Worm (Caenorhabditis elegans): ENCODE data around the gene F26G1.11.

F26G1.11 gene

DNA sequence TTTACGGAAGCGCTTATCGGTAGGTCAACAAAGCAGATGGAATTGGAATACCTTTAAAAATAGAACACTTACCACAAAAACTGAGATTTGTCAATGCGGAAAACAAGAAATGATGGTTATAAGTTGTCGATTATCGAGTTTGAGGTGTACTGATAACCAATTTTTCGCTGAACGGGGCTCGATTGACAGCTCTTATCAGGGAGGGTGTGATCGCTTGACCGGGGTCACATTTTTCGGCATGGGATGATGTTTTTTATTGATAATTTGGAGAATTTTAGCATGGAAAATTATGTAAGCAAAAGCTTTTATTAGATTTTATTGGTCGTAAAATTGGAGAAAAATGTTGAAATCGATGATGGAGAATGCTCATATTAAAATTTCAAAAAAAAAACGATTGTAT, 7.1 kb upstream of the F26G1.11 start:
- no peak for TF ChIP-seq mxl-1 (tag; optimal IDR thresholded peaks at IDR 0.05)
- peak; percentile 70 for TF ChIP-seq dox-1 (GFP tag; IDR thresholded peaks at IDR 0.05)
- TF ChIP-seq ceh-100 (GFP tag; IDR thresholded peaks at IDR 0.05) = no peak
- TF ChIP-seq nhr-80 (tag; optimal IDR thresholded peaks at IDR 0.05) = peak; percentile 87
- TF ChIP-seq ztf-22 (GFP tag; optimal IDR thresholded peaks at IDR 0.05) = peak; percentile 5
- TF ChIP-seq ets-4 (GFP tag; optimal IDR thresholded peaks at IDR 0.05) = peak; percentile 65
- TF ChIP-seq unc-62 (GFP tag; optimal IDR thresholded peaks at IDR 0.05) = peak; percentile 55

ce11 chrII:4771282-4771681, 5.7 kb upstream of the F26G1.11 start, which contains the start of gene F26G1.5:
F26G1.5 (minus strand) TSS chrII:4771382.
- TF ChIP-seq Y53F4B.3 (GFP tag; IDR thresholded peaks at IDR 0.05) (no peak), hmg-1.2 (GFP tag; IDR thresholded peaks at IDR 0.05) (no peak), xnd-1 (tag; optimal IDR thresholded peaks at IDR 0.05) (no peak)

ce11 chrII:4772441-4772840, 4.5 kb upstream of the F26G1.11 start:
- TF ChIP-seq madf-10 (tag; optimal IDR thresholded peaks at IDR 0.05) (no peak), ceh-100 (GFP tag; IDR thresholded peaks at IDR 0.05) (no peak), zfh-2 (GFP tag; conservative IDR thresholded peaks at IDR 0.05) (no peak), nfya-1 (tag; optimal IDR thresholded peaks at IDR 0.05; ENCODE audit: borderline replicate concordance, insufficient read depth) (no peak), rpc-1 (optimal IDR thresholded peaks at IDR 0.05) (no peak), rpc-1 (tag; optimal IDR thresholded peaks at IDR 0.05) (no peak), F22D6.2 (tag; optimal IDR thresholded peaks at IDR 0.05) (no peak), hlh-26 (GFP tag; conservative IDR thresholded peaks at IDR 0.05) (no peak), ztf-3 (GFP tag; optimal IDR thresholded peaks at IDR 0.05) (no peak), tbx-9 (tag; optimal IDR thresholded peaks at IDR 0.05; ENCODE audit: borderline replicate concordance) (no peak), egl-18 (GFP tag; IDR thresholded peaks at IDR 0.05) (no peak), mes-4 (tag; optimal IDR thresholded peaks at IDR 0.05) (no peak), rcor-1 (GFP tag; IDR thresholded peaks at IDR 0.05) (no peak)

DNA sequence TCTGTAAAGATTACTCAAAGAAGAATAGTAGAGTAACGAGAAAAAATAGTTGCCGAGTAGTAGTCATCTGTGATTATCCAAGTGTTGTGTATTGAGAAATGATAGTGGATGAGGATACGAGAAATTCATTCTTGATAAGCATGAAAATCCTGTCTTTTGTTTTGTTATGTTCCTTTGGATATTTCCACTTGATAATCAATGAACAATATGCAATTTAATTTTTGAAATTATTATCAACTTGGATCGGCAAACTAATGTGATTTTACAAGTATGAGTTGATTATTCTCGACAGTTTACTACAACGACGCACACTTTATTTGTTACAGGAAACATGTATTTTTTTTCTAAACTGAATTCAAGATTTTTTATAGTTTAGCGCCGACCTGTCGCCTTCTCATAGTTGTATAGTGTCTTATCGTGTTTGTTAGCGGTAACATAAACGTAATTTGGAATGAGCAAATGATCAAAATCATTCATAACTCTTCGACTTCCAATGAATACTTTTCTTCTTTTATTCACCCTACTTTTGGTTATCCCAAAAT, 3.0 kb upstream of the F26G1.11 start, which contains the start of the genes F26G1.9 and F26G1.10:
F26G1.9 (minus strand) TSS at position 101 of the 542 bp plus-strand sequence.
F26G1.10 (plus strand) TSS at position 492 of the 542 bp plus-strand sequence.
- TF ChIP-seq Y95B8A.8 (GFP tag; IDR thresholded peaks at IDR 0.05) (no peak), K12H6.12 (tag; optimal IDR thresholded peaks at IDR 0.05) (no peak), atf-7 (tag; optimal IDR thresholded peaks at IDR 0.05) (no peak), ceh-91 (GFP tag; IDR thresholded peaks at IDR 0.05) (no peak), snpc-1.3 (tag; optimal IDR thresholded peaks at IDR 0.05; ENCODE audit: insufficient read depth) (no peak), ztf-26 (tag; optimal IDR thresholded peaks at IDR 0.05) (no peak), egrh-3 (GFP tag; IDR thresholded peaks at IDR 0.05) (no peak), xnd-1 (tag; optimal IDR thresholded peaks at IDR 0.05) (no peak), ztf-28 (GFP tag; IDR thresholded peaks at IDR 0.05) (no peak), B0261.1 (tag; optimal IDR thresholded peaks at IDR 0.05) (no peak), F10E7.11 (tag; optimal IDR thresholded peaks at IDR 0.05) (no peak), sdz-38 (tag; optimal IDR thresholded peaks at IDR 0.05) (no peak)

DNA sequence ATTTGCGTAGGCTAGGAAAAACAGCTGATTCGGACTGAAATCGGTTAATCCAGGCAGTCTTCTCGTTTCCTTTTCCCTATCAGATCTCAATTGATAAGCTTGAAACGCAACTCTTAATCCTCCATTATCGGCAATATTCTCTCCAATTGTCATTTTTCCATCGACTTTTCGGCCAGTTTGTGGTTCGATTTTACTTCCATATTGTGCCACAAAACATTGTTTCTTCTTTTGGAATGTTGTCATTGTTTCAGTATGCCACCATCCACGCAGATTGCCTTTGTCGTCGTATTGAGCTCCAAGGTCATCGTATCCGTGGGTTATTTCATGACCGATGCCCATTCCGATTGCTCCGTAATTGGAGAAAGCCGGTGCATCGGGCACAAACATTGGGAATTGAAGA, 1.1 kb upstream of the F26G1.11 start:
- no peak for TF ChIP-seq lsy-27 (tag; optimal IDR thresholded peaks at IDR 0.05; ENCODE audit: borderline replicate concordance, insufficient read depth)
- no peak for TF ChIP-seq Y56A3A.18 (GFP tag; IDR thresholded peaks at IDR 0.05)
- no peak for TF ChIP-seq ceh-27 (GFP tag; optimal IDR thresholded peaks at IDR 0.05)
- TF ChIP-seq nfya-1 (tag; optimal IDR thresholded peaks at IDR 0.05; ENCODE audit: borderline replicate concordance, insufficient read depth) = no peak
- TF ChIP-seq F37B4.10 (GFP tag; IDR thresholded peaks at IDR 0.05) = no peak
- TF ChIP-seq tbx-9 (tag; optimal IDR thresholded peaks at IDR 0.05; ENCODE audit: borderline replicate concordance) = no peak
- no peak for TF ChIP-seq snpc-1.1 (tag; optimal IDR thresholded peaks at IDR 0.05; ENCODE audit: insufficient read depth)
- no peak for TF ChIP-seq F49E8.2 (tag; optimal IDR thresholded peaks at IDR 0.05; ENCODE audit: insufficient read depth)
- TF ChIP-seq ceh-91 (GFP tag; IDR thresholded peaks at IDR 0.05) = no peak
- no peak for TF ChIP-seq lsl-1 (GFP tag; optimal IDR thresholded peaks at IDR 0.05)
- TF ChIP-seq repo-1 (tag; optimal IDR thresholded peaks at IDR 0.05) = no peak
- no peak for TF ChIP-seq ama-1 (optimal IDR thresholded peaks at IDR 0.05)
- TF ChIP-seq ama-1 (GFP tag; optimal IDR thresholded peaks at IDR 0.05) = no peak

All from whole organism, young adult.